Worm (Caenorhabditis elegans) whole organism, L4 larva: ENCODE data around the gene Y44A6D.7.

ENCODE experiments used
- D1046.2 ChIP-seq: fragments of 200-800 bp; sonication (Bioruptor generic); IDR thresholded peaks from 2 replicates; pipeline ENCODE4 v1.3.6; 2022; ENCODE audit warnings: missing genetic modification characterization, missing compliant biosample characterization
- Y75B8A.6 ChIP-seq: fragments of 200-800 bp; sonication (Bioruptor generic); IDR thresholded peaks from 2 replicates; pipeline ENCODE4 v1.3.6; 2022; ENCODE audit warnings: missing genetic modification reagents, missing genetic modification characterization, missing compliant biosample characterization
- lin-38 ChIP-seq: fragments of 200-800 bp; sonication (Bioruptor generic); IDR thresholded peaks from 2 replicates; pipeline ENCODE4 v1.3.6; 2022; ENCODE audit warnings: missing genetic modification reagents, missing genetic modification characterization, missing compliant biosample characterization
- lsy-2 ChIP-seq, 2 experiments: fragments of 150-350 bp in 1 of 2; sonication (generic microtip) in 1 of 2; optimal IDR thresholded peaks; 2 replicates each; lab custom pipeline; 2014 to 2017; ENCODE audit warnings: missing biosample characterization in 2 of 2, missing genetic modification characterization in 2 of 2
- mdl-1 ChIP-seq, 2 experiments: fragments of 150-350 bp in 1 of 2; sonication (generic microtip) in 1 of 2; optimal IDR thresholded peaks; 2 replicates each; lab custom pipeline; 2014 to 2017; ENCODE audit warnings: missing biosample characterization in 2 of 2, missing genetic modification characterization in 2 of 2
- nhr-28 ChIP-seq: fragments of 150-350 bp; optimal IDR thresholded peaks from 2 replicates; lab custom pipeline; 2014; ENCODE audit warnings: missing biosample characterization, missing genetic modification characterization

ce11 chrV:20792371-20792890 lies 22.1 kb upstream of the Y44A6D.7 start, which contains the start of gene Y44A6D.3:
- TF ChIP-seq D1046.2 (GFP tag; lab: Robert Waterston, UW) (no peak), lsy-2 (tag; optimal IDR thresholded peaks at IDR 0.05; lab: Kevin White, UChicago) (no peak), Y75B8A.6 (GFP tag; lab: Robert Waterston, UW) (no peak), nhr-28 (peak; percentile 36), lin-38 (GFP tag; lab: Robert Waterston, UW) (no peak), mdl-1 (tag; optimal IDR thresholded peaks at IDR 0.05; lab: Kevin White, UChicago) (no peak)
